Worm (Caenorhabditis elegans) whole organism, dauer: Measurements from ENCODE around the gene R07B7.10.

ENCODE experiments used
- unc-62 ChIP-seq: sonication (generic microtip); optimal IDR thresholded peaks from 2 replicates; lab custom pipeline; 2017; ENCODE audit warnings: missing biosample characterization, missing genetic modification reagents, missing genetic modification characterization

Gene R07B7.10

DNA sequence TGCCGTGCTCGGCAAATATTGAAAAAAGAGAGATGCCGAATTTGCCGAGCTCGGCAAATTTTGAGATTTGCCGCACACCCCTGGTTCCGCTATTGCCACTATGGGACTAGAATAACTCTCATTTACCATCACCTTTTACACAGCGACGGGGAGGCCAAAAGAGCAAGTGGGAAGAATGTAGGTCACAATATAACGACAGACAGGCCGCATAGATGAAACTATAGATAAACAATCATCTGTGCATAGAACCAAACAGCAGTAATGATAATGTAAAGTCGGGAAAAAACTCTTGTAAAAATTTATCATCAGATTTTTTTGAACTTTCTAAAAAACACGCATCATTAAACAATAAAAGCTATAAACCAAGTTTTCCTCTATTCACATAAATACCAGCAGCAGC lies 14.6 kb upstream of the R07B7.10 start, which contains the start of gene kmo-2:
Gene kmo-2, minus strand, starts transcription at position 101 of the 400 bp plus-strand sequence.
- TF ChIP-seq unc-62 (GFP tag; lab: Kevin White, UChicago) = no peak

- no peak for TF ChIP-seq unc-62 (GFP tag; lab: Kevin White, UChicago)
These were observed 12.6 kb upstream of the R07B7.10 start, which contains the start of gene kmo-1 for ce11 chrV:12070419-12070818. Gene kmo-1 (minus strand): TSS chrV:12070519.

- no peak for TF ChIP-seq unc-62 (GFP tag; lab: Kevin White, UChicago)
These were observed 11.5 kb upstream of the R07B7.10 start for ce11 chrV:12071483-12071882.

DNA sequence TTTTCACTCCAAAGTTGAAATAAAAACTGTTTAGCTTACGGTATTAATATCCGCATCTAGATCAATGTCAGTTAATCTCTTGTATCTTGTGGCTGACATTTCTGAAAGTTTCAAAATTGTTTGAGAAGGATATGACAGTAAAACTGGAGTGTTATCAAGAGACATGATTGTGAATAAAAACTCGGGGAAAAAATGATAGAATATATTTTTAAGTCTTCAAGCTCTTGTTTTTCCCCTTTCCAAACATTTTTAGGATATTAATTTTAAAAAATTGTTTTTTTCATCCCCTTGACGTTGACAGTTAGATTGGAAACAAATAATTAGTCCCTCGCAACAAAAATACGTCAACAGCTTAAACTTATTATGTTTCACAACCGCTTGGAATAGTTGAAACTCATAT lies 8.1 kb upstream of the R07B7.10 start, which contains the start of gene R07B7.6:
Gene R07B7.6, minus strand, starts transcription at position 101 of the 400 bp plus-strand sequence.
- no peak for TF ChIP-seq unc-62 (GFP tag; lab: Kevin White, UChicago)

ce11 chrV:12075983-12076382 lies 7.0 kb upstream of the R07B7.10 start:
- TF ChIP-seq unc-62 (GFP tag; lab: Kevin White, UChicago) = no peak

DNA sequence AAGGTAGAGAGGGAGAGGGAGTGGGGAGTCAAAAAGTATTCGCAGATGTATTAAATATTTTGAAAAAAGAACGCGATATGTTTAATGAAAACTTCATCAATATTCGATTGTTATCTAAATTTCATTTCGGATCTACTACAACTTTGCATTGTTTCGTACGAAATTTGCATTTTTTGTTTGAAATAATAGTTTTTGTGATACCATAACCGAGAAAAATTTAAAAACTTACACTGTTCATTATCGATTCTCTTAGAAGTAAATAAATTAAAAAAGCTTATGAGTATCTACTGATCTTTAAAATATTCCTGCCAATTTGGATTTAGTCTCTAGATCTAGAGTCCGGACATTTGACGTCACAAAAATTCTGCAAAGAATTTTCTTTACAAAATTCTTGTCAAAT lies 2.7 kb upstream of the R07B7.10 start, which contains the start of gene R07B7.9:
Gene R07B7.9, minus strand, starts transcription at position 101 of the 400 bp plus-strand sequence.
- TF ChIP-seq unc-62 (GFP tag; lab: Kevin White, UChicago) = no peak

- TF ChIP-seq unc-62 (GFP tag; lab: Kevin White, UChicago) = no peak
These were observed 1.2 kb downstream of the R07B7.10 start, which contains the start of gene R07B7.8 for ce11 chrV:12084216-12084615. Gene R07B7.8 (minus strand): TSS chrV:12084316.

ce11 chrV:12085867-12086634 lies 3.0 kb downstream of the R07B7.10 start:
- TF ChIP-seq unc-62 (GFP tag; lab: Kevin White, UChicago) = no peak

- TF ChIP-seq unc-62 (GFP tag; lab: Kevin White, UChicago) = no peak
These were observed 3.9 kb downstream of the R07B7.10 start, which contains the start of gene gana-1 for ce11 chrV:12086934-12087333. Gene gana-1 (plus strand): TSS chrV:12087234.

DNA sequence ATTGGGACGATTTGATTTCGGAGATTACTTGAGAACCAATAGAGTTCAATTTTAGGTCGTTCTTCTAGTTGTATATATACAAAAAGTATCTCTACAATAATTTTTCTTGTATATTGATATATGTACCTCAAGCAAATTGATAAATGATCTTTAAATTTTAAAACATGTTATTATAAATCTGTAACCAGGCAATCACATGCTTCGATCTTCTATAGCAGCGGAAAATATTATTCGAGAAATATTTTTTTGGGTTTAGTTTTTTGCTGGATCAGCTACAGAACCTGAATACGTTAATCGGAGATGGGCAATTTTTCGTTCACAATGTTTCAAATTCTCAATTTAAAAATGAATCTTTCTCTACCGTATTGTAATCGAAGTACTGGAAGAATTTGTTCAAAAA lies 5.8 kb downstream of the R07B7.10 start, which contains the start of gene R07B7.12:
Gene R07B7.12, plus strand, starts transcription at position 301 of the 400 bp plus-strand sequence.
- no peak for TF ChIP-seq unc-62 (GFP tag; lab: Kevin White, UChicago)

ce11 chrV:12091759-12092158 lies 8.7 kb downstream of the R07B7.10 start, which contains the start of gene nhr-206:
Gene nhr-206 (plus strand): TSS chrV:12092006.
- no peak for TF ChIP-seq unc-62 (GFP tag; lab: Kevin White, UChicago)

- no peak for TF ChIP-seq unc-62 (GFP tag; lab: Kevin White, UChicago)
These were observed 11.0 kb downstream of the R07B7.10 start, which contains the start of gene nhr-208 for ce11 chrV:12094030-12094429. Gene nhr-208 (plus strand): TSS chrV:12094317.

- no peak for TF ChIP-seq unc-62 (GFP tag; lab: Kevin White, UChicago)
These were observed 12.8 kb downstream of the R07B7.10 start, which contains the start of gene nhr-207 for ce11 chrV:12095865-12096264. Gene nhr-207 (plus strand): TSS chrV:12096146.

- TF ChIP-seq unc-62 (GFP tag; lab: Kevin White, UChicago) = no peak
These were observed 15.1 kb downstream of the R07B7.10 start, which contains the start of gene nhr-209 for ce11 chrV:12098123-12098522. Gene nhr-209 (plus strand): TSS chrV:12098149.

ce11 chrV:12100794-12101343 lies 17.9 kb downstream of the R07B7.10 start, which contains the start of gene nhr-154:
Gene nhr-154 (plus strand): TSS chrV:12101293.
- TF ChIP-seq unc-62 (GFP tag; lab: Kevin White, UChicago) = no peak

DNA sequence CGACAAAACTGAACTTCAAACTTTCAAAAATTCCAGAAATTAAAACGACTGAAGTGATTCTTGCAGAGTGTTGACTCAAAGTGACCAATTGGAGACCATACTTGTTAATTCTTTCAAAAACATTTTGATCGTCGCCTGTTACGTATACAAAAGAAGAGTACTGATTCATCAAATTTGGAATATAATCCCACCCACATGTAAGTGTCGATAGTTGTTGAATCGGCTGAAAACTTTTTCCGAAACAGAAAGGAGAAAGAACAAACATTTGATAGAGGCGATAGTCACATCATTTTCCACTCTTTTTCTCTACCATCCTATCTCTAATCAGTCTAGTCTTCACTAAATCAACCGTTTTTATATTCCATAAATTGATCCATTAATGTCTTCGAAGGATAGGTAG lies 20.9 kb downstream of the R07B7.10 start, which contains the start of gene nhr-153:
Gene nhr-153, plus strand, starts transcription at position 301 of the 400 bp plus-strand sequence.
- TF ChIP-seq unc-62 (GFP tag; lab: Kevin White, UChicago) = no peak
